Fruit fly (Drosophila melanogaster) whole organism: ENCODE results near the gene Syt7.
"Not testable (repeated sequence)": the region's sequence is repeated elsewhere in the genome, so short reads cannot be mapped to it uniquely, and the experiment has no call there.

Source experiments
- CG8478 ChIP-seq: fragments of >200 bp; optimal IDR thresholded peaks from 2 replicates; lab custom pipeline; 2018; ENCODE audit warnings: inconsistent platforms
- pan ChIP-seq: fragments of >200 bp; optimal IDR thresholded peaks from 2 replicates; lab custom pipeline; 2017
- psq ChIP-seq: fragments of >200 bp; optimal IDR thresholded peaks from 2 replicates; lab custom pipeline; 2017
- usp ChIP-seq: fragments of >200 bp; optimal IDR thresholded peaks from 2 replicates; lab custom pipeline; 2017; ENCODE audit warnings: missing biosample characterization, missing genetic modification characterization, mixed read lengths

dm6 chr4:306431-307342, at the start of gene Syt7:
- not testable (repeated sequence) for TF ChIP-seq usp (GFP tag; lab: Kevin White, UChicago); pan (lab: Kevin White, UChicago); psq (lab: Kevin White, UChicago); CG8478
